Worm (Caenorhabditis elegans): Measurements from ENCODE around the gene cup-14.

ce11 chrII:13860900-13861299 is 11.1 kb downstream of the cup-14 start:
- TF ChIP-seq unc-130 (tag; optimal IDR thresholded peaks at IDR 0.05), result no peak
- TF ChIP-seq ceh-82 (tag; optimal IDR thresholded peaks at IDR 0.05), result no peak
- no peak for TF ChIP-seq sox-4 (tag; optimal IDR thresholded peaks at IDR 0.05)
